Fruit fly (Drosophila melanogaster) whole organism, pupa: ENCODE measurements around the gene CG4953.

Source experiments
- CG10348 ChIP-seq: fragments of 200-800 bp; sonication (Bioruptor generic); IDR thresholded peaks from 2 replicates; pipeline ENCODE4 v1.3.6; 2022; ENCODE audit warnings: missing biosample characterization, missing genetic modification characterization
- CG12605 ChIP-seq: fragments of 200-800 bp; sonication (Bioruptor generic); IDR thresholded peaks from 2 replicates; pipeline ENCODE4 v1.3.6; 2022; ENCODE audit warnings: missing biosample characterization, missing genetic modification characterization
- CG13204 ChIP-seq: fragments of 200-800 bp; sonication (Bioruptor generic); optimal IDR thresholded peaks from 2 replicates; lab custom pipeline; 2018; ENCODE audit warnings: missing biosample characterization, mild to moderate bottlenecking, missing genetic modification characterization, moderate library complexity
- CG14655 ChIP-seq: fragments of 200-800 bp; sonication (Bioruptor generic); optimal IDR thresholded peaks from 3 replicates; lab custom pipeline; 2017; ENCODE audit warnings: mild to moderate bottlenecking, missing biosample characterization, missing genetic modification reagents, missing genetic modification characterization
- CG15710 ChIP-seq: fragments of 200-800 bp; sonication (Bioruptor generic); optimal IDR thresholded peaks from 2 replicates; lab custom pipeline; 2018; ENCODE audit warnings: missing biosample characterization, mild to moderate bottlenecking, missing genetic modification characterization, moderate library complexity
- CG17806 ChIP-seq: fragments of 200-800 bp; sonication (Bioruptor generic); optimal IDR thresholded peaks from 2 replicates; lab custom pipeline; 2018; ENCODE audit warnings: missing biosample characterization, mild to moderate bottlenecking, missing genetic modification characterization, moderate library complexity
- CG32121 ChIP-seq: fragments of 200-800 bp; sonication (Bioruptor generic); IDR thresholded peaks from 2 replicates; pipeline ENCODE4 v1.3.6; 2022; ENCODE audit warnings: missing biosample characterization, missing genetic modification characterization
- CG34367 ChIP-seq: fragments of 200-800 bp; sonication (Bioruptor generic); optimal IDR thresholded peaks from 2 replicates; lab custom pipeline; 2018; ENCODE audit warnings: missing biosample characterization, mild to moderate bottlenecking, missing genetic modification characterization
- CG4496 ChIP-seq: fragments of 200-800 bp; sonication (Bioruptor generic); IDR thresholded peaks from 3 replicates; pipeline ENCODE4 v1.3.6; 2022; ENCODE audit warnings: missing biosample characterization, missing genetic modification characterization
- CG8159 ChIP-seq: fragments of 200-800 bp; sonication (Bioruptor generic); optimal IDR thresholded peaks from 3 replicates; lab custom pipeline; 2018; ENCODE audit warnings: missing biosample characterization, mild to moderate bottlenecking, missing genetic modification characterization, moderate library complexity
- CG8301 ChIP-seq: fragments of 200-800 bp; sonication (Bioruptor generic); optimal IDR thresholded peaks from 2 replicates; lab custom pipeline; 2018; ENCODE audit warnings: missing biosample characterization, mild to moderate bottlenecking, missing genetic modification characterization
- CG9948 ChIP-seq: fragments of 200-800 bp; sonication (Bioruptor generic); optimal IDR thresholded peaks from 2 replicates; lab custom pipeline; 2018; ENCODE audit warnings: missing biosample characterization, mild to moderate bottlenecking, missing genetic modification characterization, moderate library complexity
- D1 ChIP-seq: fragments of 200-800 bp; sonication (Bioruptor generic); optimal IDR thresholded peaks from 2 replicates; lab custom pipeline; 2018; ENCODE audit warnings: missing biosample characterization, mild to moderate bottlenecking, missing genetic modification characterization, moderate library complexity
- EcR ChIP-seq: fragments of 200-800 bp; sonication (Bioruptor generic); optimal IDR thresholded peaks from 3 replicates; lab custom pipeline; 2019; ENCODE audit warnings: missing biosample characterization, missing genetic modification characterization, mild to moderate bottlenecking, moderate library complexity, missing genetic modification reagents
- Ets98B ChIP-seq: fragments of 200-800 bp; sonication (Bioruptor generic); IDR thresholded peaks from 2 replicates; pipeline ENCODE4 v1.3.6; 2022; ENCODE audit warnings: missing biosample characterization, missing genetic modification characterization
- Pif1A ChIP-seq: fragments of 200-800 bp; sonication (Bioruptor generic); optimal IDR thresholded peaks from 3 replicates; lab custom pipeline; 2016; ENCODE audit warnings: missing biosample characterization, missing genetic modification characterization
- Pif1B ChIP-seq: fragments of 200-800 bp; sonication (Bioruptor generic); optimal IDR thresholded peaks from 3 replicates; lab custom pipeline; 2016; ENCODE audit warnings: missing biosample characterization, missing genetic modification characterization
- Snoo ChIP-seq: fragments of 200-800 bp; sonication (Bioruptor generic); optimal IDR thresholded peaks from 3 replicates; lab custom pipeline; 2017; ENCODE audit warnings: missing biosample characterization, mild to moderate bottlenecking, missing genetic modification characterization, inconsistent platforms
- fd96Ca ChIP-seq: fragments of 200-800 bp; sonication (Bioruptor generic); IDR thresholded peaks from 3 replicates; pipeline ENCODE4 v1.3.6; 2022; ENCODE audit warnings: missing biosample characterization, missing genetic modification characterization
- gl ChIP-seq: fragments of 200-800 bp; sonication (Bioruptor generic); optimal IDR thresholded peaks from 2 replicates; lab custom pipeline; 2018; ENCODE audit warnings: missing biosample characterization, mild to moderate bottlenecking, missing genetic modification characterization
- rn ChIP-seq: fragments of 200-800 bp; sonication (Bioruptor generic); IDR thresholded peaks from 2 replicates; pipeline ENCODE4 v1.3.6; 2022; ENCODE audit warnings: missing biosample characterization, missing genetic modification characterization

CG4953 gene

DNA sequence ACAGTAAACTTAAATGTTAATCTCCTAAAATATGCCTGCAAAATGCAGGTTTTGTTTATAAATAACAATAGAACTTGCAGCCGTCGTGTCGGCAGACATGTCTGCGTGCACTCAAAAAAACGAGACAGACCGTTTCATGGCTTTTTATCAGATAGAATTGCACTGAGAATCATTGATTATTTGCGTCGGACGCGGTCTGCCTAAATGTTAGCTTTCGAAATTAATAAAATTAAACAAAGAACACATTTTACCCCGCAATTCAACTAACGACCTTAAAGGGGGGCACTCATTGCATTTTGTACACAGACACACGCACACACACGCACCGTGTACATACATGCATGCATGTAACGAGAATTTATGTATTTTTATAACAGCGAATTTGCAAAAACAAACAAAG lies 10.3 kb downstream of the CG4953 start:
- TF ChIP-seq rn (GFP tag; lab: Robert Waterston, UW), result peak; percentile 47; the same call in 1 of the 2 replicates
- peak; percentile 74 for TF ChIP-seq CG4496 (GFP tag; lab: Robert Waterston, UW)
- no peak for TF ChIP-seq fd96Ca (GFP tag; lab: Robert Waterston, UW)
- TF ChIP-seq CG8159, result no peak
- no peak for TF ChIP-seq Snoo
- TF ChIP-seq gl (tag; lab: Kevin White, UChicago), result peak; percentile 5
- peak; percentile 46 for TF ChIP-seq Pif1B (GFP tag; lab: Kevin White, UChicago)
- TF ChIP-seq CG17806 (tag; lab: Kevin White, UChicago), result peak; percentile 32
- TF ChIP-seq CG12605 (GFP tag; lab: Robert Waterston, UW), result peak; percentile 19; the same call in 1 of the 2 replicates
- peak; percentile 74 for TF ChIP-seq Pif1A (GFP tag; lab: Kevin White, UChicago)
- peak; percentile 27 for TF ChIP-seq CG32121 (GFP tag; lab: Robert Waterston, UW)
- no peak for TF ChIP-seq CG34367 (tag; lab: Kevin White, UChicago)

DNA sequence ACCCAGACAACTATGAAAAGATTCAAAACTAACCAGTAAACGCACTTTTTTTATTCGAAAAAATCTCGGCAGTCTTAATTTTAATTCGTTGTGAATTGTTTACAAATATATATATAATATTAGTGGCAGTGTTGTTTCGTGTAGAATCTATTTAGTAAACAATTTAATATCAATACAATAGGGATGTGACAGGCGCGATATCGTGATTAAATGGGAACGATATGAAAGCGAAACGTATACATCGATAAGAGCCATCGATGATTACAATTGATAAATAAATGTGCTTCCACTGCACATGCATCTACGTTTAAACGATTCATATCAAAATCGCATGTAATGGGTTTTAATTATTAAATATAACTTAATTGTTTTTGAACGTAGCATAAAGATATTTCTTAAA lies 10.9 kb downstream of the CG4953 start:
- no peak for TF ChIP-seq CG17806 (tag; lab: Kevin White, UChicago)
- no peak for TF ChIP-seq Ets98B
- no peak for TF ChIP-seq CG12605 (GFP tag; lab: Robert Waterston, UW)

DNA sequence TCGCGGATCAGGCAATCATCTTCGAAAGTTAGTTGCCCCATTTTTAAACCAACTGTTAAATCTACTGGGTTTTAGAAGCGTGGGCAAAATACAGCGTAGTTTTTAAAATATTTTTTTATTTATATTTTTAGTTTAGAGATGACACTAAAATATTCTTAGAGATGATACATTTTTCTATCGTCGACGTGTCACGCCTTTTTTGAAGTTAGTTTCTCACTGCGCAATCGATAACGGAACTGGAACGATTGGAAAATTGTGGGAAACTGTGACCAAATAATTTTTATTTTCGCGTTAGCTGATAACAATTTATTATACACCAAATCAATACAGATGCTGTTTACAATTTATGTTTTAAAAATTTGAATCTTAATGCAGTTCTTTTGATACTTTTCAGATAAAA lies 12.2 kb downstream of the CG4953 start, which contains the start of gene Utx:
Utx (minus strand) TSS at position 154 of the 400 bp plus-strand sequence.
- no peak for TF ChIP-seq CG4496 (GFP tag; lab: Robert Waterston, UW)
- no peak for TF ChIP-seq EcR (GFP tag; lab: Kevin White, UChicago)
- no peak for TF ChIP-seq CG8159
- no peak for TF ChIP-seq Ets98B

DNA sequence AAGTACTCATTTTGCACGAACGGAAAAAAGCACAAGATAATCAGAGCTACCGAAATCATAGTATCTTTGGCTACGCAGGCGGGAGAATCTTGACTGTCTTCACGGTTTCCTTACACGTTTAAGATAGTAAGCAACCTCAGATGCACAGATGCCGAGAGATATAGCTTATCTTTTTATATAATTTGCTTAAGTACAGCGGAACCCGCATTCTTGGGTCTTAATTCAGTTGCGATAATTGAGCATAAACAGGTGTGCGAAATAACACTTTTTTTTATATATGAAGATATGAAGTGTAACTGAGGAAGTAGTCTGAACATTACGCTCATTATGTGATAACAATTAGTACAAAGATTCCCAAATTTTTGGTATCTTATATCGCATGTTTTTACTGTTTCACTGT lies 14.3 kb downstream of the CG4953 start, which contains the start of gene CG34043:
CG34043 (minus strand) TSS at position 101 of the 400 bp plus-strand sequence.
- no peak for TF ChIP-seq CG12605 (GFP tag; lab: Robert Waterston, UW)
- no peak for TF ChIP-seq CG8301 (tag; lab: Kevin White, UChicago)
- TF ChIP-seq CG8159, result no peak
- no peak for TF ChIP-seq D1 (tag; lab: Kevin White, UChicago)
- TF ChIP-seq CG15710 (tag; lab: Kevin White, UChicago), result no peak
- TF ChIP-seq CG10348 (GFP tag; lab: Robert Waterston, UW), result no peak
- no peak for TF ChIP-seq CG4496 (GFP tag; lab: Robert Waterston, UW)
- TF ChIP-seq gl (tag; lab: Kevin White, UChicago), result no peak
- TF ChIP-seq fd96Ca (GFP tag; lab: Robert Waterston, UW), result no peak
- no peak for TF ChIP-seq Pif1A (GFP tag; lab: Kevin White, UChicago)
- no peak for TF ChIP-seq CG13204 (GFP tag; lab: Kevin White, UChicago)
- no peak for TF ChIP-seq CG17806 (tag; lab: Kevin White, UChicago)
- no peak for TF ChIP-seq CG32121 (GFP tag; lab: Robert Waterston, UW)
- no peak for TF ChIP-seq Snoo
- TF ChIP-seq CG14655, result no peak
- TF ChIP-seq CG34367 (tag; lab: Kevin White, UChicago), result no peak
- TF ChIP-seq CG9948 (tag; lab: Kevin White, UChicago), result no peak

DNA sequence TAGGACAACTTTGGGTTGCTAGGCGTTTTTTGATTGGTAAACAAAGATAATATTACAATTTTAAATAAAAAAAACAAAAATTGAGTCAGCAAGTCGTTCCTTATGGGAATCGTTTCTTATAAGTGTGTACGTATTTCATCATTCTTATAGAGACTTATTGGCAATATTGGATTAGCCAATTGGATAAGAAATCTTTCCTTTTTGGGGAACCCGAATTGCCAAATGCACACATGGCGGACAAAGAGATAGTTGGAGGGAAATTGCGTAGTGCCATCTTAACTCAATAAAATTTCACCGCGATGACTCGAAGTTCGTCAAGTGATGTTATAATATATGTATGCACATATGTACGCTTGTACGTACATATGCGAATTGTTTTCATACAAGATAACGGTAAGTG lies 24.8 kb downstream of the CG4953 start:
- no peak for TF ChIP-seq EcR (GFP tag; lab: Kevin White, UChicago)
- TF ChIP-seq, all 21 proteins: peak for 0

DNA sequence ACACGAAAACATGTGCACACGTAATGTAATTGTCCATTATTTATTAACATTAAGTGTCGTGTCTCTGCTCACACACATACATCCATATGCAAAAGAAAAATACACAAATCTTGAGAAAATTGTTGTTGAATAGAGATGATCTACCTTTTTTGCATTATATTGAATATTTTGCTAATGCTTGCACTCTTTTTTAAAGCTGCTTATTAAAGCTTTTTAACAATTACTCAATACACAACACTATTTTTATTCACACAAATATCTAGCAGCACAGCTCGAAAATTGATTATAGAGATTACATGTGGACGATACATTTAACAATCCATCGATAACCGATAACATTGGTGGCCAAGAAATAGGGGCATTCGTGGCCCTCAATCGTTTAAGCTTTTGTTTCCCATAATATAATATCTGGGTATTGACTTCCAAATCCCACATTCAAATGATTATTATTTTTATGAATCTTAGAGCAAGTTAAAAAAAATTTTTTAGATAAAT lies 25.6 kb downstream of the CG4953 start, which contains the start of gene Ufd4:
Ufd4 (minus strand) TSS at position 300 of the 495 bp plus-strand sequence.
- TF ChIP-seq CG17806 (tag; lab: Kevin White, UChicago) (peak; percentile 49), CG32121 (GFP tag; lab: Robert Waterston, UW) (peak; percentile 66), Ets98B (no peak; the same call in 1 of the 2 replicates), CG15710 (tag; lab: Kevin White, UChicago) (peak; percentile 38)

DNA sequence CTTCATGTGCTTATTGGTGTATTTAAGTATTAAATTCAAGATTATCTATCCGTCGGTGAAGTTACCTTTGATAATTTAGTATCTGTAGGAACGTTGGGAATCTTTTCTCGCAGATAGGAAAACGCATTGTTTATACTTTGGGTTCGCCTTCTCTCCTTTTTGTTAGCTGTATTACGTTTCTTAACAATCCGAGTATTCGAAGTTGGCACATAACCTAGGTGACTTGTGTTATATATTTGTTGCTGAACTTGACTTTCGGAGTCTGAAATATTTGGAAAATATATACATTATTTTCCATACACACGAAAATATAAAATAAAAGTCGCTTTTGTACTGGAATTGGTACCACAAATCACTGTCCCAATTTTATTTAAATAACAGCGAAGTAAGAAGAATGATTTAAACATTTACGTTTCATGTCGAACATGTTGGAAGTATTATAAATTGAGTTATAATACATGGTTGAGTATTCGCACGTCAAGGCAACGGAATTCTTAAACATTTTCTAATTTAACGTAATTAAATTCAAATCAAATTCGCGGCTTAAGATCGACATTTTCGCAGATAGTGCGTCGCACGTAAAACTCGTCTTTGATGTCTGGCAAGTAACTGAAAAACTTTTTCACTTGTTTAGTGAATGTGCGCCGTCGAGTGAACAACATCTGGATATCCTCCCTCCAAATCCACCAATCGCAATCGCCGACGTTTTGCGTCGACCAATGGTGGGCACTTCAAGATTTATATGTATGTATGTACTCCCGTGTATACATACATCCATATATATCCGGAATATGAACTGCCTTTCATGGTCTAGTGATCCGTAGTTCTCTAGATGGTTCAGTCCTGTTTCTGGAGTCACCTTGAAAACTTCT lies 28.5 kb downstream of the CG4953 start, which contains the start of gene Hand:
Hand (minus strand) TSS at position 588 of the 872 bp plus-strand sequence.
- TF ChIP-seq D1 (tag; lab: Kevin White, UChicago) (no peak), CG17806 (tag; lab: Kevin White, UChicago) (no peak), Snoo (no peak), CG14655 (no peak), Pif1B (GFP tag; lab: Kevin White, UChicago) (no peak), CG32121 (GFP tag; lab: Robert Waterston, UW) (no peak), gl (tag; lab: Kevin White, UChicago) (no peak), EcR (GFP tag; lab: Kevin White, UChicago) (no peak), CG4496 (GFP tag; lab: Robert Waterston, UW) (no peak), CG8301 (tag; lab: Kevin White, UChicago) (no peak), CG34367 (tag; lab: Kevin White, UChicago) (no peak), CG15710 (tag; lab: Kevin White, UChicago) (no peak), CG9948 (tag; lab: Kevin White, UChicago) (no peak), CG10348 (GFP tag; lab: Robert Waterston, UW) (no peak), Pif1A (GFP tag; lab: Kevin White, UChicago) (no peak), rn (GFP tag; lab: Robert Waterston, UW) (no peak), fd96Ca (GFP tag; lab: Robert Waterston, UW) (no peak)
